Worm (Caenorhabditis elegans) whole organism, young adult: ENCODE results near the gene srd-16.

Experiments
- C17E4.6 ChIP-seq: fragments of 200-800 bp; sonication (Bioruptor generic); IDR thresholded peaks from 2 replicates; pipeline ENCODE4 v1.3.6; 2022; ENCODE audit warnings: missing genetic modification reagents, missing genetic modification characterization, missing compliant biosample characterization
- D2030.7 ChIP-seq: fragments of 200-800 bp; sonication (Bioruptor generic); IDR thresholded peaks from 2 replicates; pipeline ENCODE4 v1.3.6; 2022; ENCODE audit warnings: missing genetic modification reagents, missing genetic modification characterization, missing compliant biosample characterization
- F10E7.11 ChIP-seq: sonication (generic microtip); optimal IDR thresholded peaks from 2 replicates; lab custom pipeline; 2017; ENCODE audit warnings: mild to moderate bottlenecking, missing genetic modification characterization, moderate library complexity, missing compliant biosample characterization
- F52B5.7 ChIP-seq: sonication (generic microtip); optimal IDR thresholded peaks from 2 replicates; lab custom pipeline; 2016; ENCODE audit warnings: mild to moderate bottlenecking, missing genetic modification characterization, missing compliant biosample characterization
- K12H6.12 ChIP-seq: fragments of 200-800 bp; sonication (Bioruptor generic); optimal IDR thresholded peaks from 2 replicates; lab custom pipeline; 2018; ENCODE audit warnings: mild to moderate bottlenecking, missing genetic modification characterization, missing compliant biosample characterization
- T26A5.8 ChIP-seq: sonication (generic microtip); optimal IDR thresholded peaks from 2 replicates; lab custom pipeline; 2016; ENCODE audit warnings: missing genetic modification characterization, missing compliant biosample characterization
- Y79H2A.3 ChIP-seq: fragments of 200-800 bp; sonication (Bioruptor generic); conservative IDR thresholded peaks from 2 replicates; pipeline ENCODE4 v1.3.6; 2022; ENCODE audit warnings: missing genetic modification reagents, missing genetic modification characterization, missing compliant biosample characterization
- Y95B8A.8 ChIP-seq: fragments of 200-800 bp; sonication (Bioruptor generic); IDR thresholded peaks from 2 replicates; pipeline ENCODE4 v1.3.6; 2022; ENCODE audit warnings: missing genetic modification reagents, missing genetic modification characterization, missing compliant biosample characterization
- ama-1 ChIP-seq, 3 experiments: fragments of 150-350 bp in 1 of 3; sonication (generic microtip) in 2 of 3; optimal IDR thresholded peaks; 2 replicates each; lab custom pipeline; 2014 to 2018; ENCODE audit warnings: missing biosample characterization in 2 of 3, missing genetic modification characterization in 2 of 3, missing genetic modification reagents in 2 of 3
- attf-3 ChIP-seq: fragments of 200-800 bp; sonication (Bioruptor generic); conservative IDR thresholded peaks from 2 replicates; pipeline ENCODE4 v1.3.6; 2022; ENCODE audit warnings: missing genetic modification reagents, missing genetic modification characterization, missing compliant biosample characterization
- ccch-3 ChIP-seq: fragments of 200-800 bp; sonication (Bioruptor generic); optimal IDR thresholded peaks from 2 replicates; lab custom pipeline; 2018; ENCODE audit warnings: mild to moderate bottlenecking, missing genetic modification characterization, missing compliant biosample characterization
- cebp-1 ChIP-seq, 2 experiments: fragments of 200-800 bp in 1 of 2; sonication (Bioruptor generic) in 1 of 2; sonication (generic microtip) in 1 of 2; IDR thresholded peaks in 1 of 2; optimal IDR thresholded peaks in 1 of 2; 2 replicates each; pipeline versions ENCODE4 v1.3.6 to Lab custom; 2017 to 2022; ENCODE audit warnings: missing compliant biosample characterization in 2 of 2, missing genetic modification characterization in 2 of 2, mild to moderate bottlenecking in 1 of 2, missing genetic modification reagents in 1 of 2, moderate library complexity in 1 of 2
- cebp-2 ChIP-seq: fragments of 200-800 bp; sonication (Bioruptor generic); IDR thresholded peaks from 2 replicates; pipeline ENCODE4 v1.3.6; 2022; ENCODE audit warnings: missing genetic modification characterization, missing compliant biosample characterization
- ceh-40 ChIP-seq: fragments of 200-800 bp; sonication (Bioruptor generic); IDR thresholded peaks from 2 replicates; pipeline ENCODE4 v1.3.6; 2022; ENCODE audit warnings: missing genetic modification characterization, missing compliant biosample characterization
- ceh-91 ChIP-seq: fragments of 200-800 bp; sonication (Bioruptor generic); IDR thresholded peaks from 2 replicates; pipeline ENCODE4 v1.3.6; 2022; ENCODE audit warnings: missing genetic modification reagents, missing genetic modification characterization, missing compliant biosample characterization
- chd-7 ChIP-seq: sonication (generic microtip); optimal IDR thresholded peaks from 2 replicates; lab custom pipeline; 2016; ENCODE audit warnings: mild to moderate bottlenecking, missing genetic modification characterization, moderate library complexity, missing compliant biosample characterization
- dpl-1 ChIP-seq: fragments of 150-350 bp; optimal IDR thresholded peaks from 2 replicates; lab custom pipeline; 2014; ENCODE audit warnings: missing biosample characterization, missing genetic modification reagents, missing genetic modification characterization
- egrh-3 ChIP-seq: fragments of 200-800 bp; sonication (Bioruptor generic); IDR thresholded peaks from 2 replicates; pipeline ENCODE4 v1.3.6; 2022; ENCODE audit warnings: missing genetic modification reagents, missing genetic modification characterization, missing compliant biosample characterization
- gei-17 ChIP-seq: fragments of 200-800 bp; sonication (Bioruptor generic); optimal IDR thresholded peaks from 2 replicates; lab custom pipeline; 2018; ENCODE audit warnings: mild to moderate bottlenecking, missing genetic modification characterization, missing compliant biosample characterization
- hmg-1.2 ChIP-seq: fragments of 200-800 bp; sonication (Bioruptor generic); IDR thresholded peaks from 2 replicates; pipeline ENCODE4 v1.3.6; 2022; ENCODE audit warnings: missing genetic modification reagents, missing genetic modification characterization, missing compliant biosample characterization
- hmg-20 ChIP-seq: fragments of 200-800 bp; sonication (Bioruptor generic); IDR thresholded peaks from 2 replicates; pipeline ENCODE4 v1.3.6; 2022; ENCODE audit warnings: missing genetic modification reagents, missing genetic modification characterization, missing compliant biosample characterization
- lag-1 ChIP-seq: fragments of 200-800 bp; sonication (Bioruptor generic); IDR thresholded peaks from 2 replicates; pipeline ENCODE4 v1.3.6; 2022; ENCODE audit warnings: missing genetic modification reagents, missing genetic modification characterization, missing compliant biosample characterization
- lin-40 ChIP-seq: sonication (generic microtip); optimal IDR thresholded peaks from 2 replicates; lab custom pipeline; 2016; ENCODE audit warnings: missing genetic modification characterization, mild to moderate bottlenecking, missing compliant biosample characterization, missing genotype, missing genetic modification reagents
- lir-1 ChIP-seq: fragments of 200-800 bp; sonication (Bioruptor generic); conservative IDR thresholded peaks from 2 replicates; pipeline ENCODE4 v1.3.6; 2022; ENCODE audit warnings: missing genetic modification reagents, missing genetic modification characterization, missing compliant biosample characterization
- lsl-1 ChIP-seq: fragments of 200-800 bp; sonication (Bioruptor generic); optimal IDR thresholded peaks from 2 replicates; lab custom pipeline; 2018; ENCODE audit warnings: mild to moderate bottlenecking, missing genetic modification characterization, moderate library complexity, missing compliant biosample characterization
- madf-6 ChIP-seq: fragments of 200-800 bp; sonication (Bioruptor generic); IDR thresholded peaks from 2 replicates; pipeline ENCODE4 v1.3.6; 2022; ENCODE audit warnings: missing genetic modification reagents, missing genetic modification characterization, missing compliant biosample characterization
- nfya-1 ChIP-seq: sonication (generic microtip); optimal IDR thresholded peaks from 2 replicates; lab custom pipeline; 2017; ENCODE audit warnings: antibody characterized with exemption, missing compliant biosample characterization, missing genetic modification characterization, borderline replicate concordance; ENCODE audit not compliant: insufficient read depth
- nhr-179 ChIP-seq: sonication (generic microtip); optimal IDR thresholded peaks from 2 replicates; lab custom pipeline; 2016; ENCODE audit warnings: mild to moderate bottlenecking, missing genetic modification characterization, missing compliant biosample characterization
- nhr-90 ChIP-seq: sonication (generic microtip); optimal IDR thresholded peaks from 2 replicates; lab custom pipeline; 2016; ENCODE audit warnings: missing genotype, mild to moderate bottlenecking, missing genetic modification characterization, missing compliant biosample characterization
- repo-1 ChIP-seq: sonication (generic microtip); optimal IDR thresholded peaks from 2 replicates; lab custom pipeline; 2017; ENCODE audit warnings: mild to moderate bottlenecking, missing genetic modification characterization, missing compliant biosample characterization
- rpc-1 ChIP-seq, 2 experiments: fragments of 150-350 bp in 1 of 2; sonication (generic microtip) in 1 of 2; optimal IDR thresholded peaks; 2 replicates each; lab custom pipeline; 2014 to 2018; ENCODE audit warnings: missing biosample characterization in 1 of 2, missing genetic modification characterization in 1 of 2, missing genetic modification reagents in 1 of 2, missing genotype in 1 of 2
- somi-1 ChIP-seq: fragments of 200-800 bp; sonication (Bioruptor generic); optimal IDR thresholded peaks from 2 replicates; lab custom pipeline; 2018; ENCODE audit warnings: mild to moderate bottlenecking, missing genetic modification characterization, missing compliant biosample characterization
- tbp1 ChIP-seq: fragments of 200-800 bp; sonication (Bioruptor generic); optimal IDR thresholded peaks from 2 replicates; lab custom pipeline; 2018; ENCODE audit warnings: mild to moderate bottlenecking, missing genetic modification characterization, missing compliant biosample characterization
- ztf-3 ChIP-seq: fragments of 200-800 bp; sonication (Bioruptor generic); optimal IDR thresholded peaks from 2 replicates; lab custom pipeline; 2018; ENCODE audit warnings: mild to moderate bottlenecking, missing genetic modification characterization, missing compliant biosample characterization

srd-16 gene

DNA sequence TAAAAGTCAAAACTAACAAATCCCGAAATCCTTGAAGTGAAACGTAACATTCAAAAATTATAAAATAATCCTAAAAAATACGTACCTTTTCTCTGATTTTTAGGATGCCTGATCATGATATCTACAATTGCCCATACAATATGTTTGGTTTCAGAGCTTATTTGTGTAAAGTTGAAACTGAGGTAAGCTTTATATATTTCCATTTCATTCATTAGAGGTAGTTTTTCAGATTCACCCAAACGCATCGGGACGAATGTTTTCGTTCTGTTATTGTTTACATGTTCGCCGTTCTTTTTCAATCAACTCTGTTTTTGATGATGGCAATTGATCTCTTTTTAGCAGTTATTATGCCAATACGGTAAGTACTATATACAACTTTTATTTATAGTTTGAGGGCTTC lies 28.2 kb upstream of the srd-16 start:
- TF ChIP-seq chd-7 (tag; lab: Kevin White, UChicago) (no peak), dpl-1 (GFP tag; lab: Kevin White, UChicago) (no peak), cebp-2 (GFP tag; lab: Robert Waterston, UW) (no peak), Y95B8A.8 (GFP tag; lab: Robert Waterston, UW) (no peak), F52B5.7 (tag; lab: Kevin White, UChicago) (no peak), C17E4.6 (no peak)

DNA sequence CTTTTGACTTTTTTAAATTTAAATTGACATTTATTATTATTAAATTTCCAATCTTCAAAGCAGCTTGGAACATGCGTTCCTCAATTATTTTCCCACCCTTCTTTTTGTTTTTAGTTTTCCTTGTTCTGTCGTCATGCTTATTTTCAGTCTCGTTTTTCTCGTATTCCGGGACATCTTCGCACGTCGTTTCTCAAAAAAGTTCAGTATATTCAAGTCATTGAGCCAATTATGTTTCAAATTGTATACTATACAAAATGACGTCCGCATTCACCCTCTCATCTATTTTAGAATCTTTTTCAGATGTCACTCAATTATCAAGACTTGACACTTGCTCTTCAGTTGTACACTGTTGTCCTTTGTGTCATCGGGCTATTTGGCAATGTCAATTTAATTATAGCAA lies 27.5 kb upstream of the srd-16 start, which contains the start of gene srsx-17:
Gene srsx-17 (plus strand): TSS at position 301 of the 400 bp plus-strand sequence.
- TF ChIP-seq K12H6.12 (tag; lab: Kevin White, UChicago) (no peak), somi-1 (no peak), lag-1 (no peak), D2030.7 (no peak), ceh-40 (GFP tag; lab: Robert Waterston, UW) (no peak), F10E7.11 (tag; lab: Kevin White, UChicago) (no peak), attf-3 (GFP tag; lab: Robert Waterston, UW) (no peak), ccch-3 (no peak), hmg-1.2 (GFP tag; lab: Robert Waterston, UW) (no peak), nfya-1 (tag; lab: Kevin White, UChicago) (no peak), ama-1 (optimal IDR thresholded peaks at IDR 0.05; lab: Kevin White, UChicago) (no peak), ama-1 (GFP tag; optimal IDR thresholded peaks at IDR 0.05; lab: Kevin White, UChicago) (no peak), rpc-1 (optimal IDR thresholded peaks at IDR 0.05; lab: Kevin White, UChicago) (no peak), rpc-1 (tag; optimal IDR thresholded peaks at IDR 0.05; lab: Kevin White, UChicago) (no peak), lsl-1 (GFP tag; lab: Kevin White, UChicago) (no peak)
- TF ChIP-seq, all 124 proteins: peak for 0

DNA sequence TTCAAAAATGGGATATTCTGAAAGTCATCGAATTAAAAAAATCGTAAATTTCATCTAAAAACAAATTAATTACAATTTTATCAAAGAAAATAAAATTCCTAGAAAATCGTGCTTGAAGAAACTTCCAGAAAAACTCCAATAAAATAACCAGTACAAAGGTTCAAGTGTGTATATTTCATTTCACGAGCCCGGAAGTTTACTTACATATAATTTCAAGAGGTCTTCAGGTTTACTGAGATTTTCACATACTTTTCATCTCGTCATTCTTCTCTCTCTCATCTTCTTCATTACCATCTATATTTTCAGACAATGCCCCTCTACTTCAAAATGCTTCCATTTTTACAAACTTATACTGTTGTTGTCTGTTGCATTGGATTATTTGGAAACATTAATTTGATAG lies 22.4 kb upstream of the srd-16 start, which contains the start of gene srsx-18:
Gene srsx-18 (plus strand): TSS at position 301 of the 400 bp plus-strand sequence.
- TF ChIP-seq gei-17 (GFP tag; lab: Kevin White, UChicago) (no peak), nhr-179 (tag; lab: Kevin White, UChicago) (no peak), madf-6 (GFP tag; lab: Robert Waterston, UW) (no peak), hmg-20 (GFP tag; lab: Robert Waterston, UW) (no peak), lir-1 (GFP tag; lab: Robert Waterston, UW) (no peak), nhr-90 (tag; lab: Kevin White, UChicago) (no peak), Y79H2A.3 (no peak), nfya-1 (tag; lab: Kevin White, UChicago) (no peak), repo-1 (tag; lab: Kevin White, UChicago) (no peak), cebp-1 (GFP tag; IDR thresholded peaks at IDR 0.05; lab: Robert Waterston, UW) (no peak), cebp-1 (tag; optimal IDR thresholded peaks at IDR 0.05; lab: Kevin White, UChicago) (no peak), egrh-3 (GFP tag; lab: Robert Waterston, UW) (no peak), tbp1 (no peak), ztf-3 (GFP tag; lab: Kevin White, UChicago) (no peak), ceh-40 (GFP tag; lab: Robert Waterston, UW) (no peak), ceh-91 (GFP tag; lab: Robert Waterston, UW) (no peak), T26A5.8 (tag; lab: Kevin White, UChicago) (no peak), lag-1 (no peak), attf-3 (GFP tag; lab: Robert Waterston, UW) (no peak), lin-40 (tag; lab: Kevin White, UChicago) (no peak)
